Worm (Caenorhabditis elegans) whole organism, L3 larva: ENCODE measurements around the gene nlp-45.

Source experiments
- R02D3.7 ChIP-seq: fragments of 150-350 bp; optimal IDR thresholded peaks from 2 replicates; lab custom pipeline; 2014; ENCODE audit warnings: missing biosample characterization, missing genetic modification characterization
- ZK546.5 ChIP-seq: sonication (generic microtip); optimal IDR thresholded peaks from 2 replicates; lab custom pipeline; 2017; ENCODE audit warnings: missing biosample characterization, missing genetic modification characterization
- ama-1 ChIP-seq: fragments of 150-350 bp; optimal IDR thresholded peaks from 2 replicates; lab custom pipeline; 2018
- ceh-16 ChIP-seq: sonication (generic microtip); optimal IDR thresholded peaks from 2 replicates; lab custom pipeline; 2017; ENCODE audit warnings: missing biosample characterization, missing genetic modification characterization
- ceh-28 ChIP-seq: fragments of 150-350 bp; optimal IDR thresholded peaks from 2 replicates; lab custom pipeline; 2014; ENCODE audit warnings: missing biosample characterization, missing genetic modification reagents, missing genetic modification characterization
- ceh-9 ChIP-seq: sonication (generic microtip); optimal IDR thresholded peaks from 2 replicates; lab custom pipeline; 2018; ENCODE audit warnings: missing biosample characterization, missing genetic modification characterization
- daf-12 ChIP-seq: fragments of 150-350 bp; optimal IDR thresholded peaks from 2 replicates; lab custom pipeline; 2014; ENCODE audit warnings: missing biosample characterization, missing genetic modification reagents, missing genetic modification characterization
- egl-27 ChIP-seq: sonication (generic microtip); optimal IDR thresholded peaks from 4 replicates; lab custom pipeline; 2017; ENCODE audit warnings: missing biosample characterization, missing genetic modification reagents, missing genetic modification characterization
- elt-2 ChIP-seq: sonication (generic microtip); optimal IDR thresholded peaks from 2 replicates; lab custom pipeline; 2016; ENCODE audit warnings: missing genetic modification reagents, mild to moderate bottlenecking, missing genetic modification characterization, missing compliant biosample characterization
- fkh-2 ChIP-seq: fragments of 150-350 bp; optimal IDR thresholded peaks from 2 replicates; lab custom pipeline; 2014; ENCODE audit warnings: missing biosample characterization, missing genetic modification reagents, missing genetic modification characterization
- fos-1 ChIP-seq: fragments of 150-350 bp; optimal IDR thresholded peaks from 2 replicates; lab custom pipeline; 2014; ENCODE audit warnings: missing biosample characterization, missing genetic modification characterization
- lin-39 ChIP-seq: fragments of 150-350 bp; optimal IDR thresholded peaks from 2 replicates; lab custom pipeline; 2018; ENCODE audit warnings: missing biosample characterization, missing genetic modification reagents, missing genetic modification characterization
- lsy-12 ChIP-seq: sonication (generic microtip); optimal IDR thresholded peaks from 2 replicates; lab custom pipeline; 2016; ENCODE audit warnings: mild to moderate bottlenecking, missing genetic modification characterization, missing compliant biosample characterization
- mdl-1 ChIP-seq: fragments of 150-350 bp; optimal IDR thresholded peaks from 2 replicates; lab custom pipeline; 2014; ENCODE audit warnings: missing biosample characterization, missing genetic modification characterization
- mml-1 ChIP-seq: fragments of 150-350 bp; sonication (generic microtip); optimal IDR thresholded peaks from 3 replicates; lab custom pipeline; 2014; ENCODE audit warnings: missing biosample characterization, missing genetic modification characterization
- nfya-1 ChIP-seq: sonication (generic microtip); optimal IDR thresholded peaks from 2 replicates; lab custom pipeline; 2017; ENCODE audit warnings: missing genetic modification characterization, mild to moderate bottlenecking, missing compliant biosample characterization, antibody characterized with exemption, moderate library complexity; ENCODE audit not compliant: insufficient read depth
- nhr-11 ChIP-seq: fragments of 150-350 bp; optimal IDR thresholded peaks from 2 replicates; lab custom pipeline; 2014; ENCODE audit warnings: missing biosample characterization, missing genetic modification characterization
- nhr-12 ChIP-seq: fragments of 150-350 bp; optimal IDR thresholded peaks from 2 replicates; lab custom pipeline; 2014; ENCODE audit warnings: missing biosample characterization, missing genetic modification characterization
- nhr-237 ChIP-seq: fragments of 150-350 bp; optimal IDR thresholded peaks from 2 replicates; lab custom pipeline; 2014; ENCODE audit warnings: missing biosample characterization, missing genetic modification characterization
- nhr-28 ChIP-seq: fragments of 150-350 bp; optimal IDR thresholded peaks from 2 replicates; lab custom pipeline; 2014; ENCODE audit warnings: missing biosample characterization, missing genetic modification characterization
- nhr-43 ChIP-seq: sonication (generic microtip); optimal IDR thresholded peaks from 2 replicates; lab custom pipeline; 2016; ENCODE audit warnings: mild to moderate bottlenecking, missing genetic modification characterization, missing compliant biosample characterization; ENCODE audit not compliant: poor library complexity, severe bottlenecking
- nhr-67 ChIP-seq: fragments of 150-350 bp; optimal IDR thresholded peaks from 2 replicates; lab custom pipeline; 2014; ENCODE audit warnings: missing biosample characterization, missing genetic modification characterization
- nhr-76 ChIP-seq: fragments of 150-350 bp; sonication (generic microtip); optimal IDR thresholded peaks from 5 replicates; lab custom pipeline; 2014; ENCODE audit warnings: missing biosample characterization, missing genetic modification characterization
- nhr-77 ChIP-seq: fragments of 150-350 bp; optimal IDR thresholded peaks from 2 replicates; lab custom pipeline; 2014; ENCODE audit warnings: missing biosample characterization, missing genetic modification characterization
- pha-4 ChIP-seq: fragments of 150-350 bp; optimal IDR thresholded peaks from 2 replicates; lab custom pipeline; 2014; ENCODE audit warnings: missing biosample characterization, missing genetic modification reagents, missing genetic modification characterization
- pqm-1 ChIP-seq: fragments of 150-350 bp; optimal IDR thresholded peaks from 2 replicates; lab custom pipeline; 2017; ENCODE audit warnings: missing biosample characterization, missing genetic modification characterization, inconsistent platforms
- skn-1 ChIP-seq: fragments of 150-350 bp; optimal IDR thresholded peaks from 2 replicates; lab custom pipeline; 2014; ENCODE audit warnings: missing biosample characterization, missing genetic modification characterization
- snpc-4 ChIP-seq: fragments of 150-350 bp; optimal IDR thresholded peaks from 2 replicates; lab custom pipeline; 2014; ENCODE audit warnings: missing biosample characterization, missing genetic modification characterization
- zag-1 ChIP-seq: fragments of 150-350 bp; optimal IDR thresholded peaks from 2 replicates; lab custom pipeline; 2014; ENCODE audit warnings: missing biosample characterization, missing genetic modification characterization
- ztf-11 ChIP-seq: fragments of 150-350 bp; optimal IDR thresholded peaks from 2 replicates; lab custom pipeline; 2014; ENCODE audit warnings: missing biosample characterization, missing genetic modification characterization

Gene nlp-45

ce11 chrX:2321758-2322157 is 16.4 kb downstream of the nlp-45 start:
- no peak for TF ChIP-seq zag-1 (tag; lab: Kevin White, UChicago)
- TF ChIP-seq nfya-1 (tag; lab: Kevin White, UChicago): peak; percentile 29
- TF ChIP-seq nhr-237 (tag; lab: Kevin White, UChicago): no peak
- no peak for TF ChIP-seq ztf-11 (tag; lab: Kevin White, UChicago)
- TF ChIP-seq lin-39 (tag; lab: Kevin White, UChicago): peak; percentile 71
- TF ChIP-seq fos-1 (tag; lab: Kevin White, UChicago): no peak

DNA sequence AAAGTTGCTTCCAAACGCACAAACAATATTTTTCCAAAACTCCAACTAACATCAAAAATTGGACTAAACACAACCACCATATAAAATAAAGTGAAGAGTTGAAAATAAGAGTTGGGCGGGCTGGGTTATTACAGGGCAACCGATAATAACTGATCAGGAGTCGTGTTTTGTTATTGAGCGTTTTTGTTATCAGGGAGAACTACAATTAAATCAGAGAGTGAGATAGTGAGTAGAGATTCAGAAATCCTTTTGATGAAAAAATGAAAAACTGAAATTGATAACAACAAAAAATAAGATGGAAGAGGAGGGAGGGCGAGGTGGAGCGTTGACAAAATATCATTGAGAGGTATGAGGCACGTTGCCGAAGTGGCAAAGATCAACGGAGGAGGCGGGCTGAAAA is 17.6 kb downstream of the nlp-45 start:
- TF ChIP-seq skn-1 (tag; lab: Kevin White, UChicago) (no peak), R02D3.7 (tag; lab: Kevin White, UChicago) (no peak), ceh-9 (tag; lab: Kevin White, UChicago) (no peak), pqm-1 (peak; percentile 81), ama-1 (lab: Kevin White, UChicago) (no peak), pha-4 (peak; percentile 17), egl-27 (tag; lab: Kevin White, UChicago) (no peak), nhr-77 (tag; lab: Kevin White, UChicago) (no peak), elt-2 (tag; lab: Kevin White, UChicago) (peak; percentile 53), daf-12 (tag; lab: Kevin White, UChicago) (no peak), snpc-4 (tag; lab: Kevin White, UChicago) (no peak)

DNA sequence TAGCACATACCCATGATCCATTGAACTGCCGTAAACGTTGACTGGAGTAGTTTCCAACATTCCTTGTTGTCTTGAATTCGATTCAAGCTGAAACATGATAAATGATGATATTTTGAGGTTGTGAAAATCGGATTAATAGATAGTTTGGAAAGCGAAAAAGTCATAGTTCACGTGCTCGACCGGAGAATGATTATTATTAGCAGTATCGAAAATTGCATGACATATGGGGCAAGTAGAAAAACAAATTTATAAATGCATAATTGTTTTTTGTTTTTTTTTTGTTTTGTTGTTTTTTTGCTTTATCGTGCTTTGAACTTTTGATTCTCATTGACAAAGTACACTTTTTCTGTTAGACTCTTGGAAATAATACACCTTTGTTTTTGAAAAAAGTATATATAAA is 18.9 kb downstream of the nlp-45 start, which contains the start of gene aakg-4:
aakg-4 (minus strand) TSS at position 101 of the 400 bp plus-strand sequence.
- TF ChIP-seq daf-12 (tag; lab: Kevin White, UChicago) (no peak), ama-1 (lab: Kevin White, UChicago) (no peak), nhr-77 (tag; lab: Kevin White, UChicago) (no peak), skn-1 (tag; lab: Kevin White, UChicago) (no peak), zag-1 (tag; lab: Kevin White, UChicago) (no peak), pqm-1 (no peak), nfya-1 (tag; lab: Kevin White, UChicago) (no peak), nhr-67 (tag; lab: Kevin White, UChicago) (no peak), mml-1 (tag; lab: Kevin White, UChicago) (no peak), egl-27 (tag; lab: Kevin White, UChicago) (no peak), ZK546.5 (tag; lab: Kevin White, UChicago) (no peak), nhr-28 (tag; lab: Kevin White, UChicago) (no peak), elt-2 (tag; lab: Kevin White, UChicago) (no peak), nhr-76 (tag; lab: Kevin White, UChicago) (no peak), pha-4 (no peak)

DNA sequence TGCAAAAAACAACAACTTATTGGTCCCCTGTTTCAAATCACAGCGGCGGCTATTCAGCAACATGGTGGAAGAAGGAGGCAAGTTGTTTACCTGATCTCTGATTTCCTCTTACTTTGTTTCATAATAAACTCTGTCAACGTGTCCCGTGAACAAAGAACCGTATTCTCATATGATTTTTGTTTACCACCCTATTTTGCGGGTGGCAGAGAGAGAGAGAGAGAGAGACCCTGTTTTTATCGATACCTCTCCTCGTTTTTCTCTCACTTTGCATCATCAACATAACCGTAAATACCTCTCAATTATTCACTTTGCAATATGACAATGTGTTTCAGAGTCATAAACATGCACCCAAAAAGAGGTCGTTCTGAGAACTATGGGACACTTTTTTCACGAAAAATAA is 20.6 kb downstream of the nlp-45 start:
- peak; percentile 73 for TF ChIP-seq pha-4
- no peak for TF ChIP-seq nhr-43 (tag; lab: Kevin White, UChicago)
- TF ChIP-seq ceh-16 (tag; lab: Kevin White, UChicago): no peak
- TF ChIP-seq ceh-28 (tag; lab: Kevin White, UChicago): no peak

DNA sequence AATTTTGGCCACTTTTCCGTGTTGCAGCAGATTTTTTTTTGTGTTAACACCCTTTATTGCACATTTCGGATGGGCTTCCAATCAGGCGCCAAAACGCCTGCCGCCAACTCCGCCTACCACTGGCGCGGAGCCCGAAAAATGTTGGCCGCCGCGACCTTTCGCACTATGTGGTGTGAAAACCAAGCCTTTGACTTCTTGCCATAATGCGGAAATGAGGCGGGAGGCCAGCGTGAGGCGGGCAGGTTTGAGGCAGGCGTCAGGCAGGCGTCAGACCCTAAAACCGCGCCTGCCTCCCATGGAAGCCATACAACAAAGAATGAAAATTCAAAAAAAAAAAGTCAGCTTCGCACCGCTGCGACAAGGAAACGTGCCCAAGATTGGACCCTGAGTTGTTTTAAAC is 21.3 kb downstream of the nlp-45 start:
- TF ChIP-seq ama-1 (lab: Kevin White, UChicago) (no peak), nhr-67 (tag; lab: Kevin White, UChicago) (no peak), skn-1 (tag; lab: Kevin White, UChicago) (no peak), nhr-11 (tag; lab: Kevin White, UChicago) (no peak), fkh-2 (no peak), nhr-12 (tag; lab: Kevin White, UChicago) (no peak), egl-27 (tag; lab: Kevin White, UChicago) (no peak), lsy-12 (no peak), elt-2 (tag; lab: Kevin White, UChicago) (no peak)

DNA sequence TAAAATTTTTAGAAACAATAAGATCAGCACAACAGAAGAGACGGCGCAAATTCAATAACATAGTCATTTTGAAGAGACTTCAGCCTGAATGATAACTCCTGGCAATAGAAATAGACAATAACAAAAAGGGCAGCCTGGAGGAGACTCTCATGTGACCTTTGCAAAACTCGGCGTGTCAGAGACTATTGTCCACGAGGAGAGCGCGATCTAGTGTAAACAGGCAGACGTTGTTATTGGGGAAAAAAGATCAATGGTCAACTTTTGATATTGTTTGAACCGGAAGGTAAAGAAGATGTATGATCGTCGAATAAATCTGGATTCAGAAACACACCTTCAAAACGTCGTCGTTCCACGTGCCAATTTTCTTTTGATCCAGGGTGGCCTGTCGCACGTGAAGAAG is 21.9 kb downstream of the nlp-45 start:
- TF ChIP-seq mdl-1 (tag; lab: Kevin White, UChicago) (peak; percentile 35), elt-2 (tag; lab: Kevin White, UChicago) (no peak), pha-4 (peak; percentile 92)
- TF ChIP-seq, all 47 proteins: peak for 2
